Worm (Caenorhabditis elegans) whole organism, L3 larva: ENCODE results near the gene ZC155.4.
A peak's percentile ranks its signal among the peaks of the same experiment; 100 is the strongest.

Experiments used
- ZK546.5 ChIP-seq: sonication (generic microtip); optimal IDR thresholded peaks from 2 replicates; lab custom pipeline; 2017; ENCODE audit warnings: missing biosample characterization, missing genetic modification characterization
- aly-2 ChIP-seq: fragments of 150-350 bp; optimal IDR thresholded peaks from 2 replicates; lab custom pipeline; 2014; ENCODE audit warnings: missing biosample characterization, missing genetic modification characterization
- ama-1 ChIP-seq: fragments of 150-350 bp; optimal IDR thresholded peaks from 2 replicates; lab custom pipeline; 2018
- ceh-16 ChIP-seq: sonication (generic microtip); optimal IDR thresholded peaks from 2 replicates; lab custom pipeline; 2017; ENCODE audit warnings: missing biosample characterization, missing genetic modification characterization
- ceh-28 ChIP-seq: fragments of 150-350 bp; optimal IDR thresholded peaks from 2 replicates; lab custom pipeline; 2014; ENCODE audit warnings: missing biosample characterization, missing genetic modification reagents, missing genetic modification characterization
- ceh-9 ChIP-seq: sonication (generic microtip); optimal IDR thresholded peaks from 2 replicates; lab custom pipeline; 2018; ENCODE audit warnings: missing biosample characterization, missing genetic modification characterization
- daf-12 ChIP-seq: fragments of 150-350 bp; optimal IDR thresholded peaks from 2 replicates; lab custom pipeline; 2014; ENCODE audit warnings: missing biosample characterization, missing genetic modification reagents, missing genetic modification characterization
- egl-27 ChIP-seq: sonication (generic microtip); optimal IDR thresholded peaks from 4 replicates; lab custom pipeline; 2017; ENCODE audit warnings: missing biosample characterization, missing genetic modification reagents, missing genetic modification characterization
- elt-1 ChIP-seq: fragments of 150-350 bp; optimal IDR thresholded peaks from 2 replicates; lab custom pipeline; 2014; ENCODE audit warnings: missing biosample characterization, missing genetic modification characterization
- elt-2 ChIP-seq: sonication (generic microtip); optimal IDR thresholded peaks from 2 replicates; lab custom pipeline; 2016; ENCODE audit warnings: missing genetic modification reagents, mild to moderate bottlenecking, missing genetic modification characterization, missing compliant biosample characterization
- elt-3 ChIP-seq, 3 experiments: fragments of 150-350 bp in 1 of 3; sonication (generic microtip) in 2 of 3; optimal IDR thresholded peaks; 2 replicates in 2 of 3; 4 replicates in 1 of 3; lab custom pipeline; 2014 to 2017; ENCODE audit warnings: missing biosample characterization in 3 of 3, missing genetic modification characterization in 3 of 3
- fkh-10 ChIP-seq: sonication (generic microtip); optimal IDR thresholded peaks from 2 replicates; lab custom pipeline; 2017; ENCODE audit warnings: missing biosample characterization, missing genetic modification reagents, missing genetic modification characterization
- fkh-2 ChIP-seq: fragments of 150-350 bp; optimal IDR thresholded peaks from 2 replicates; lab custom pipeline; 2014; ENCODE audit warnings: missing biosample characterization, missing genetic modification reagents, missing genetic modification characterization
- lin-39 ChIP-seq: fragments of 150-350 bp; optimal IDR thresholded peaks from 2 replicates; lab custom pipeline; 2018; ENCODE audit warnings: missing biosample characterization, missing genetic modification reagents, missing genetic modification characterization
- lsy-12 ChIP-seq: sonication (generic microtip); optimal IDR thresholded peaks from 2 replicates; lab custom pipeline; 2016; ENCODE audit warnings: mild to moderate bottlenecking, missing genetic modification characterization, missing compliant biosample characterization
- nfya-1 ChIP-seq: sonication (generic microtip); optimal IDR thresholded peaks from 2 replicates; lab custom pipeline; 2017; ENCODE audit warnings: missing genetic modification characterization, mild to moderate bottlenecking, missing compliant biosample characterization, antibody characterized with exemption, moderate library complexity; ENCODE audit not compliant: insufficient read depth
- nhr-11 ChIP-seq: fragments of 150-350 bp; optimal IDR thresholded peaks from 2 replicates; lab custom pipeline; 2014; ENCODE audit warnings: missing biosample characterization, missing genetic modification characterization
- nhr-23 ChIP-seq: fragments of 150-350 bp; optimal IDR thresholded peaks from 2 replicates; lab custom pipeline; 2014; ENCODE audit warnings: missing biosample characterization, missing genetic modification reagents, missing genetic modification characterization
- nhr-237 ChIP-seq: fragments of 150-350 bp; optimal IDR thresholded peaks from 2 replicates; lab custom pipeline; 2014; ENCODE audit warnings: missing biosample characterization, missing genetic modification characterization
- nhr-25 ChIP-seq: sonication (generic microtip); optimal IDR thresholded peaks from 2 replicates; lab custom pipeline; 2017; ENCODE audit warnings: missing biosample characterization, missing genetic modification characterization
- nhr-43 ChIP-seq: sonication (generic microtip); optimal IDR thresholded peaks from 2 replicates; lab custom pipeline; 2016; ENCODE audit warnings: mild to moderate bottlenecking, missing genetic modification characterization, missing compliant biosample characterization; ENCODE audit not compliant: poor library complexity, severe bottlenecking
- nhr-67 ChIP-seq: fragments of 150-350 bp; optimal IDR thresholded peaks from 2 replicates; lab custom pipeline; 2014; ENCODE audit warnings: missing biosample characterization, missing genetic modification characterization
- nhr-76 ChIP-seq: fragments of 150-350 bp; sonication (generic microtip); optimal IDR thresholded peaks from 5 replicates; lab custom pipeline; 2014; ENCODE audit warnings: missing biosample characterization, missing genetic modification characterization
- nhr-77 ChIP-seq: fragments of 150-350 bp; optimal IDR thresholded peaks from 2 replicates; lab custom pipeline; 2014; ENCODE audit warnings: missing biosample characterization, missing genetic modification characterization
- pha-4 ChIP-seq: fragments of 150-350 bp; optimal IDR thresholded peaks from 2 replicates; lab custom pipeline; 2014; ENCODE audit warnings: missing biosample characterization, missing genetic modification reagents, missing genetic modification characterization
- pqm-1 ChIP-seq: fragments of 150-350 bp; optimal IDR thresholded peaks from 2 replicates; lab custom pipeline; 2017; ENCODE audit warnings: missing biosample characterization, missing genetic modification characterization, inconsistent platforms
- skn-1 ChIP-seq: fragments of 150-350 bp; optimal IDR thresholded peaks from 2 replicates; lab custom pipeline; 2014; ENCODE audit warnings: missing biosample characterization, missing genetic modification characterization
- snpc-4 ChIP-seq: fragments of 150-350 bp; optimal IDR thresholded peaks from 2 replicates; lab custom pipeline; 2014; ENCODE audit warnings: missing biosample characterization, missing genetic modification characterization
- unc-39 ChIP-seq: sonication (generic microtip); optimal IDR thresholded peaks from 4 replicates; lab custom pipeline; 2017; ENCODE audit warnings: missing biosample characterization, missing genetic modification characterization
- zag-1 ChIP-seq: fragments of 150-350 bp; optimal IDR thresholded peaks from 2 replicates; lab custom pipeline; 2014; ENCODE audit warnings: missing biosample characterization, missing genetic modification characterization
- ztf-11 ChIP-seq: fragments of 150-350 bp; optimal IDR thresholded peaks from 2 replicates; lab custom pipeline; 2014; ENCODE audit warnings: missing biosample characterization, missing genetic modification characterization
- ztf-4 ChIP-seq: fragments of 150-350 bp; optimal IDR thresholded peaks from 2 replicates; lab custom pipeline; 2014; ENCODE audit warnings: missing biosample characterization, missing genetic modification characterization

Gene ZC155.4

ce11 chrIII:5172470-5172869 lies 42.8 kb downstream of the ZC155.4 start, which contains the start of gene K10D2.5 (continued):
- TF ChIP-seq fkh-2 (tag; lab: Kevin White, UChicago) = no peak
- TF ChIP-seq ZK546.5 = no peak
- TF ChIP-seq fkh-10 (GFP tag; lab: Kevin White, UChicago) = peak; percentile 69
- no peak for TF ChIP-seq aly-2 (tag; lab: Kevin White, UChicago)
- TF ChIP-seq, all 47 proteins: peak for 25

ce11 chrIII:5171945-5172344 lies 43.3 kb downstream of the ZC155.4 start, which contains the start of gene prp-19:
Gene prp-19, minus strand, starts transcription at chrIII:5172045.
- TF ChIP-seq nhr-25 = no peak
- no peak for TF ChIP-seq nfya-1 (tag; lab: Kevin White, UChicago)
- TF ChIP-seq daf-12 = no peak
- no peak for TF ChIP-seq skn-1
- no peak for TF ChIP-seq pqm-1 (tag; lab: Kevin White, UChicago)
- TF ChIP-seq egl-27 (tag; lab: Kevin White, UChicago) = no peak
- no peak for TF ChIP-seq aly-2 (tag; lab: Kevin White, UChicago)
- TF ChIP-seq ama-1 (lab: Kevin White, UChicago) = no peak
- TF ChIP-seq nhr-43 (tag; lab: Kevin White, UChicago) = no peak
- TF ChIP-seq elt-2 (tag; lab: Kevin White, UChicago) = no peak
- no peak for TF ChIP-seq ZK546.5
- TF ChIP-seq ztf-4 (tag; lab: Kevin White, UChicago) = no peak
- TF ChIP-seq ceh-28 (tag; lab: Kevin White, UChicago) = no peak
- no peak for TF ChIP-seq nhr-11 (tag; lab: Kevin White, UChicago)
- TF ChIP-seq nhr-77 (tag; lab: Kevin White, UChicago) = no peak

- TF ChIP-seq nhr-77 (tag; lab: Kevin White, UChicago) = no peak
- TF ChIP-seq zag-1 (tag; lab: Kevin White, UChicago) = no peak
- TF ChIP-seq fkh-10 (GFP tag; lab: Kevin White, UChicago) = no peak
- no peak for TF ChIP-seq ceh-9 (tag; lab: Kevin White, UChicago)
- no peak for TF ChIP-seq lin-39 (tag; lab: Kevin White, UChicago)
- TF ChIP-seq nhr-67 (tag; lab: Kevin White, UChicago) = no peak
- no peak for TF ChIP-seq fkh-2 (tag; lab: Kevin White, UChicago)
- TF ChIP-seq nhr-237 (tag; lab: Kevin White, UChicago) = no peak
- no peak for TF ChIP-seq nhr-23 (tag; lab: Kevin White, UChicago)
Measured at ce11 chrIII:5169699-5170098, 45.6 kb downstream of the ZC155.4 start, which contains the start of gene ulp-1. Gene ulp-1, minus strand, starts transcription at chrIII:5169799.

- peak; percentile 68 for TF ChIP-seq nhr-43 (tag; lab: Kevin White, UChicago)
- TF ChIP-seq nhr-23 (tag; lab: Kevin White, UChicago) = no peak
- peak; percentile 29 for TF ChIP-seq nhr-25
Measured at ce11 chrIII:5165745-5166144, 49.5 kb downstream of the ZC155.4 start.

DNA sequence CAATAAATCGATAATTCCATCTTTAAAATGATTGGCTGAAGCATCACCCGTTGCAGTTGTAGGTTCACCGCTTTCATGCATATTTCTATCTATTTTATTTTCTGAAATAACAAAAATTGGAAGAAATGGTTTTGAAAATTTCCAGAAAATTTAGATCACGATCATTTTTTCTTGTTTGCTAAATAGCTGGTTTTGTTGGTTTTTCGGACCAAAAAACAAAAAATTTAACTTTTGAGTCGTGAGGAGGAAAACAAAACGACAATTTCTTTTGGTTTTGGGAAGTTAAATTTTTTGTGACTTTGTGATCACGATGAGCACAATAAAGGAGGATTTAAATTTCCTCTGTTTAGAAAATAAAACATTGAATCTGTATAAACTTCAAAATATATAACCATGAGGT lies 50.1 kb downstream of the ZC155.4 start, which contains the start of gene T10F2.2:
TSS of gene T10F2.2 (minus strand) at position 101 of the 400 bp plus-strand sequence.
- TF ChIP-seq egl-27 (tag; lab: Kevin White, UChicago) (no peak), ztf-11 (no peak), elt-2 (tag; lab: Kevin White, UChicago) (no peak), nhr-76 (tag; lab: Kevin White, UChicago) (no peak), elt-3 (tag; optimal IDR thresholded peaks at IDR 0.05; lab: Kevin White, UChicago) (no peak), elt-1 (tag; lab: Kevin White, UChicago) (no peak), nhr-23 (tag; lab: Kevin White, UChicago) (no peak), ztf-4 (tag; lab: Kevin White, UChicago) (no peak), lsy-12 (tag; lab: Kevin White, UChicago) (no peak), skn-1 (no peak), ceh-16 (tag; lab: Kevin White, UChicago) (no peak), pqm-1 (tag; lab: Kevin White, UChicago) (no peak), snpc-4 (tag; lab: Kevin White, UChicago) (no peak), unc-39 (tag; lab: Kevin White, UChicago) (no peak), pha-4 (tag; lab: Kevin White, UChicago) (no peak), nhr-25 (no peak), ZK546.5 (no peak), ama-1 (lab: Kevin White, UChicago) (no peak)
